Worm (Caenorhabditis elegans): ENCODE measurements around the gene R09H10.3.

ce11 chrIV:10620811-10621210, 14.0 kb downstream of the R09H10.3 start, which contains the start of gene R09H10.7:
- TF ChIP-seq tab-1 (GFP tag; IDR thresholded peaks at IDR 0.05), result no peak
- no peak for TF ChIP-seq med-1 (GFP tag; optimal IDR thresholded peaks at IDR 0.05; ENCODE audit: insufficient read depth)
- TF ChIP-seq klf-2 (GFP tag; conservative IDR thresholded peaks at IDR 0.05), result no peak
- no peak for TF ChIP-seq ztf-23 (GFP tag; IDR thresholded peaks at IDR 0.05)
- TF ChIP-seq ref-1 (GFP tag; conservative IDR thresholded peaks at IDR 0.05), result no peak

All from whole organism, midembryonic.